Fruit fly (Drosophila melanogaster): ENCODE data around the gene Osi8.
A peak's percentile ranks its signal among the peaks of the same experiment; 100 is the strongest.

The Osi8 gene

dm6 chr3R:6269986-6270385, 15.0 kb downstream of the Osi8 start:
- TF ChIP-seq CG14655 (GFP tag; optimal IDR thresholded peaks at IDR 0.05), result peak; percentile 42
- TF ChIP-seq CG34367 (tag; optimal IDR thresholded peaks at IDR 0.05), result no peak
- TF ChIP-seq gl (tag; optimal IDR thresholded peaks at IDR 0.05), result no peak
- no peak for TF ChIP-seq CG15710 (tag; optimal IDR thresholded peaks at IDR 0.05)
- TF ChIP-seq CG13204 (GFP tag; optimal IDR thresholded peaks at IDR 0.05), result no peak
- TF ChIP-seq CG8301 (tag; optimal IDR thresholded peaks at IDR 0.05), result peak; percentile 12
- no peak for TF ChIP-seq Pif1A (GFP tag; optimal IDR thresholded peaks at IDR 0.05)
- TF ChIP-seq rn (GFP tag; IDR thresholded peaks at IDR 0.05), result no peak
- no peak for TF ChIP-seq fd96Ca (GFP tag; IDR thresholded peaks at IDR 0.05)
- TF ChIP-seq CG17806 (tag; optimal IDR thresholded peaks at IDR 0.05), result no peak
- TF ChIP-seq Snoo (tag; optimal IDR thresholded peaks at IDR 0.05), result no peak
- no peak; the same call in 1 of the 2 replicates for TF ChIP-seq CG12605 (GFP tag; IDR thresholded peaks at IDR 0.05)
- 0 out of 3 replicates have a peak, but pooled peaks have one; percentile 40 for TF ChIP-seq CG4496 (GFP tag; IDR thresholded peaks at IDR 0.05)
- no peak for TF ChIP-seq Pif1B (GFP tag; optimal IDR thresholded peaks at IDR 0.05)
- no peak for TF ChIP-seq CG8159 (tag; optimal IDR thresholded peaks at IDR 0.05)
- no peak for TF ChIP-seq EcR (GFP tag; optimal IDR thresholded peaks at IDR 0.05)

DNA sequence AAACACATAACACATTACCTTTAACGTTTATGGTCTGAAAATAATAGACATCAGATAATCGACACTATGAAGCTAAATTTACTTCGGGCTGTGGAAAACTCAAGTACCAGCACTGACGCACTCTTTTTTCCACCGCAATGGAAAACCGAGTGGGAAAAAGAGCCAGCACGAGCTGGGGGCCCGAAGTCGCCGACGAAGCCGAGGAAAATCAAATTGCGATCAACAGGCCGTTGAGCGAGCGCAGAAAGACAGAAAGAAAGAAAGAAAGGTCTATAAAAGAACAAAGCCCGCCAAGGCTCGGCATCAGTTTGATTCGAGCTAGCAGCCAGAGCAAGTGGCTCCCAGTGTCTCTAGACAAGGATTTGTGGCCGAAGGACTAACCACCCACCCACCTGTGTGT, 23.3 kb downstream of the Osi8 start, which contains the start of gene Osi12:
TSS of gene Osi12 (plus strand) at position 301 of the 400 bp plus-strand sequence.
- no peak for TF ChIP-seq EcR (GFP tag; optimal IDR thresholded peaks at IDR 0.05)
- no peak for TF ChIP-seq Pif1A (GFP tag; optimal IDR thresholded peaks at IDR 0.05)
- TF ChIP-seq CG4496 (GFP tag; IDR thresholded peaks at IDR 0.05), result no peak
- no peak for TF ChIP-seq CG32121 (GFP tag; IDR thresholded peaks at IDR 0.05)
- TF ChIP-seq CG34367 (tag; optimal IDR thresholded peaks at IDR 0.05), result no peak
- TF ChIP-seq rn (GFP tag; IDR thresholded peaks at IDR 0.05), result no peak
- no peak for TF ChIP-seq Snoo (tag; optimal IDR thresholded peaks at IDR 0.05)
- TF ChIP-seq CG10348 (GFP tag; IDR thresholded peaks at IDR 0.05), result no peak

DNA sequence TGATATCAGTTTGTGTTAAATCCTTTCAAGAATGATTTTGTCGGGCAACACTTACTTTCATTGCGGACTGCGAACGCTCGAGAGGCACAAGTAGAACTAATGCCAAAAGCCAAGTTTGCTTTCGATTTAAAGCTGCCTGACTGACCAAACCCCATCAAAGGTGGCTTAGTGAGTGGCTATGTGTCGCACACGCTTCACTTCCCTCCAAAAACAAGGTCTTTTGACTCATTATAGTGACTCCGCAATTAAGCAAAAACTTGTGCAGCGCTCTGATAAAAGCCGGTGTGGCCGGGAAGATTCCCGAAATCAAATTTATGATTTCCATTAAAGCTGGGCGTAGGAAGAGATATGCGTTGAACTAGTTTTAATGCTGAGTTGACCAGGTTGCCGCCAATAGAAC, 30.1 kb downstream of the Osi8 start, which contains the start of gene CG15597:
TSS of gene CG15597 (minus strand) at position 101 of the 400 bp plus-strand sequence.
- TF ChIP-seq CG15710 (tag; optimal IDR thresholded peaks at IDR 0.05) (no peak), rn (GFP tag; IDR thresholded peaks at IDR 0.05) (no peak), Snoo (tag; optimal IDR thresholded peaks at IDR 0.05) (no peak), fd96Ca (GFP tag; IDR thresholded peaks at IDR 0.05) (no peak), CG8301 (tag; optimal IDR thresholded peaks at IDR 0.05) (no peak), CG14655 (GFP tag; optimal IDR thresholded peaks at IDR 0.05) (no peak), CG34367 (tag; optimal IDR thresholded peaks at IDR 0.05) (no peak), CG8159 (tag; optimal IDR thresholded peaks at IDR 0.05) (no peak), CG9948 (tag; optimal IDR thresholded peaks at IDR 0.05) (no peak), Ets98B (GFP tag; IDR thresholded peaks at IDR 0.05) (no peak), D1 (tag; optimal IDR thresholded peaks at IDR 0.05) (no peak)

- TF ChIP-seq CG8301 (tag; optimal IDR thresholded peaks at IDR 0.05) (no peak), CG32121 (GFP tag; IDR thresholded peaks at IDR 0.05) (no peak), CG4496 (GFP tag; IDR thresholded peaks at IDR 0.05) (no peak), CG13204 (GFP tag; optimal IDR thresholded peaks at IDR 0.05) (no peak), Pif1B (GFP tag; optimal IDR thresholded peaks at IDR 0.05) (no peak), Pif1A (GFP tag; optimal IDR thresholded peaks at IDR 0.05) (no peak), CG10348 (GFP tag; IDR thresholded peaks at IDR 0.05) (no peak), fd96Ca (GFP tag; IDR thresholded peaks at IDR 0.05) (no peak), CG8159 (tag; optimal IDR thresholded peaks at IDR 0.05) (no peak), rn (GFP tag; IDR thresholded peaks at IDR 0.05) (no peak), CG12605 (GFP tag; IDR thresholded peaks at IDR 0.05) (no peak), D1 (tag; optimal IDR thresholded peaks at IDR 0.05) (no peak), EcR (GFP tag; optimal IDR thresholded peaks at IDR 0.05) (no peak), Ets98B (GFP tag; IDR thresholded peaks at IDR 0.05) (no peak), gl (tag; optimal IDR thresholded peaks at IDR 0.05) (no peak), CG14655 (GFP tag; optimal IDR thresholded peaks at IDR 0.05) (no peak), CG15710 (tag; optimal IDR thresholded peaks at IDR 0.05) (no peak)
These were observed 32.5 kb downstream of the Osi8 start, which contains the start of gene CG15594 for dm6 chr3R:6287433-6287832. TSS of gene CG15594 (plus strand) at chr3R:6287733.

DNA sequence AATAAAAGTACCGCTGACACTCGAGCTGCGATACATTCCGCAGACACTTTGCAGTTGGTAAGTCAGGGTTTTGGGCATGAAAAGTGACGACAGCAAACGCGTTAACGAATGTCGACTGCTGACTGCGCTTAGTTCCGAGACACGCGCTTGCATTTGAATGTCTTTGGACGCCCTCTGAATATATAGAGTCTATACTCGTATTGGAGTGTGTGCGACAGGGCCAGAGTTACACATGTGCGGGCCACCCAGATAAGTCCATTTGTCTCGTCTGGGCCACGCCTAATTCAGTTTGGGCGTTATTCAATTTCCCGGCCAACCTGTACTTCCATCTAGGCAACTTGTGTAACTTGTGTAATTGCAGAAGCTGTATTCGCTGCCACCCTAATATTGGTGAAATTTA, 35.3 kb downstream of the Osi8 start:
- TF ChIP-seq CG10348 (GFP tag; IDR thresholded peaks at IDR 0.05) (no peak), CG8159 (tag; optimal IDR thresholded peaks at IDR 0.05) (no peak)

dm6 chr3R:6291437-6291836, 36.5 kb downstream of the Osi8 start, which contains the start of gene Osi13:
TSS of gene Osi13 (plus strand) at chr3R:6291737.
- TF ChIP-seq D1 (tag; optimal IDR thresholded peaks at IDR 0.05) (no peak), CG14655 (GFP tag; optimal IDR thresholded peaks at IDR 0.05) (peak; percentile 10), CG10348 (GFP tag; IDR thresholded peaks at IDR 0.05) (no peak), CG12605 (GFP tag; IDR thresholded peaks at IDR 0.05) (no peak), CG8301 (tag; optimal IDR thresholded peaks at IDR 0.05) (peak; percentile 11)

DNA sequence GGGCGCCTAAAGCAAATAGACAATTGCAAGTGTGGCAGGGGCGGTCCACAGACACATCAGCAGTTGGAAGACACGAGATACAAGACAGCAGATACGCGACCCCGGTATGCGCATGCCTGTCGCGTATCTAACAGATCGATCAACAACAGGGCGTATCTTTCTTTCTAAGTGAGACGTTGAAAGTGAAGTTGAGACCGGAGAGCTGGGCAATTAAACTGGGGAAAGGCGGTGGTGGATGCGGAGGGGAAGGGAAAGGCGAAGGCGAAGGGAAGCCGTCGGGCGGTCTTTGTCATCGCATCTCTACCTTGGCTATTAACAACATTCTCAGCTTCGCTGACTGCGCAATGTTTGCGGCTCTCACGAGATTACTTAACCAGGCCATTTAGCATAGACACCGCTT, 39.1 kb downstream of the Osi8 start:
- TF ChIP-seq CG32121 (GFP tag; IDR thresholded peaks at IDR 0.05) (no peak), Ets98B (GFP tag; IDR thresholded peaks at IDR 0.05) (no peak), CG13204 (GFP tag; optimal IDR thresholded peaks at IDR 0.05) (no peak), CG4496 (GFP tag; IDR thresholded peaks at IDR 0.05) (no peak), Pif1B (GFP tag; optimal IDR thresholded peaks at IDR 0.05) (no peak)
